Fruit fly (Drosophila melanogaster) whole organism, embryonic: Measurements from ENCODE around the gene Pif1A.

Experiments used
- B-H2 ChIP-seq: fragments of 200-800 bp; sonication (Bioruptor generic); optimal IDR thresholded peaks from 2 replicates; lab custom pipeline; 2018; ENCODE audit warnings: missing biosample characterization, mild to moderate bottlenecking, missing genetic modification characterization
- BEAF-32 ChIP-seq: fragments of 200-800 bp; sonication (Bioruptor generic); optimal IDR thresholded peaks from 3 replicates; lab custom pipeline; 2017; ENCODE audit warnings: missing biosample characterization, missing genetic modification characterization, mild to moderate bottlenecking, moderate library complexity, missing genetic modification reagents
- Blimp-1 ChIP-seq: fragments of 200-800 bp; sonication (Bioruptor generic); optimal IDR thresholded peaks from 3 replicates; lab custom pipeline; 2018; ENCODE audit warnings: missing biosample characterization, missing genetic modification characterization, mild to moderate bottlenecking, moderate library complexity, missing genetic modification reagents
- CG10366 ChIP-seq: fragments of 200-800 bp; sonication (Bioruptor generic); IDR thresholded peaks from 2 replicates; pipeline ENCODE4 v1.3.6; 2022; ENCODE audit warnings: missing biosample characterization, missing genetic modification characterization
- CG10431 ChIP-seq: fragments of 200-800 bp; sonication (Bioruptor generic); optimal IDR thresholded peaks from 3 replicates; lab custom pipeline; 2018; ENCODE audit warnings: missing biosample characterization, mild to moderate bottlenecking, missing genetic modification characterization
- CG11560 ChIP-seq: fragments of 200-800 bp; sonication (Bioruptor generic); IDR thresholded peaks from 3 replicates; pipeline ENCODE4 v1.3.6; 2022; ENCODE audit warnings: missing biosample characterization, missing genetic modification characterization
- CG1233 ChIP-seq: fragments of 200-800 bp; sonication (Bioruptor generic); optimal IDR thresholded peaks from 4 replicates; lab custom pipeline; 2018; ENCODE audit warnings: missing biosample characterization, mild to moderate bottlenecking, missing genetic modification characterization
- CG12391 ChIP-seq: fragments of 200-800 bp; sonication (Bioruptor generic); optimal IDR thresholded peaks from 3 replicates; lab custom pipeline; 2018; ENCODE audit warnings: missing biosample characterization, mild to moderate bottlenecking, missing genetic modification characterization, moderate library complexity
- CG13775 ChIP-seq: fragments of 200-800 bp; sonication (Bioruptor generic); optimal IDR thresholded peaks from 3 replicates; lab custom pipeline; 2017; ENCODE audit warnings: missing biosample characterization, mild to moderate bottlenecking, missing genetic modification characterization
- CG14710 ChIP-seq: fragments of 200-800 bp; sonication (Bioruptor generic); optimal IDR thresholded peaks from 3 replicates; lab custom pipeline; 2019; ENCODE audit warnings: missing biosample characterization, mild to moderate bottlenecking, missing genetic modification characterization, moderate library complexity
- CG14860 ChIP-seq: fragments of 200-800 bp; sonication (Bioruptor generic); IDR thresholded peaks from 3 replicates; pipeline ENCODE4 v1.3.6; 2022; ENCODE audit warnings: missing biosample characterization, missing genetic modification characterization; ENCODE audit not compliant: partially characterized antibody
- CG15601 ChIP-seq: fragments of 200-800 bp; sonication (Bioruptor generic); optimal IDR thresholded peaks from 3 replicates; lab custom pipeline; 2019; ENCODE audit warnings: missing biosample characterization, mild to moderate bottlenecking, missing genetic modification characterization, moderate library complexity
- CG17612 ChIP-seq: fragments of 200-800 bp; sonication (Bioruptor generic); IDR thresholded peaks from 2 replicates; pipeline ENCODE4 v1.3.6; 2022; ENCODE audit warnings: missing biosample characterization, missing genetic modification characterization
- CG17829 ChIP-seq: fragments of 200-800 bp; optimal IDR thresholded peaks from 2 replicates; lab custom pipeline; 2019; ENCODE audit warnings: missing biosample characterization, mild to moderate bottlenecking, missing genetic modification characterization, moderate library complexity
- CG18476 ChIP-seq: fragments of 200-800 bp; sonication (Bioruptor generic); optimal IDR thresholded peaks from 2 replicates; lab custom pipeline; 2016; ENCODE audit warnings: missing biosample characterization, mild to moderate bottlenecking, missing genetic modification characterization
- CG5953 ChIP-seq: fragments of 200-800 bp; sonication (Bioruptor generic); IDR thresholded peaks from 2 replicates; pipeline ENCODE4 v1.3.6; 2022; ENCODE audit warnings: missing biosample characterization, missing genetic modification characterization
- CG6765 ChIP-seq: fragments of 200-800 bp; sonication (Bioruptor generic); optimal IDR thresholded peaks from 3 replicates; lab custom pipeline; 2017; ENCODE audit warnings: missing biosample characterization, mild to moderate bottlenecking, missing genetic modification characterization
- CG7271 ChIP-seq: fragments of 200-800 bp; sonication (Bioruptor generic); optimal IDR thresholded peaks from 2 replicates; lab custom pipeline; 2018; ENCODE audit warnings: missing biosample characterization, mild to moderate bottlenecking, missing genetic modification characterization, moderate library complexity
- CG7839 ChIP-seq: fragments of 200-800 bp; sonication (Bioruptor generic); optimal IDR thresholded peaks from 3 replicates; lab custom pipeline; 2018; ENCODE audit warnings: missing biosample characterization, mild to moderate bottlenecking, missing genetic modification characterization, moderate library complexity
- CG8388 ChIP-seq: fragments of 200-800 bp; sonication (Bioruptor generic); optimal IDR thresholded peaks from 2 replicates; lab custom pipeline; 2019; ENCODE audit warnings: missing biosample characterization, mild to moderate bottlenecking, missing genetic modification characterization, moderate library complexity
- CG8478 ChIP-seq: fragments of >200 bp; optimal IDR thresholded peaks from 2 replicates; lab custom pipeline; 2018
- CG9727 ChIP-seq: fragments of 200-800 bp; sonication (Bioruptor generic); optimal IDR thresholded peaks from 3 replicates; lab custom pipeline; 2017; ENCODE audit warnings: missing biosample characterization, mild to moderate bottlenecking, missing genetic modification characterization
- Chrac-16 ChIP-seq: fragments of 200-800 bp; sonication (Bioruptor generic); optimal IDR thresholded peaks from 3 replicates; lab custom pipeline; 2016; ENCODE audit warnings: missing biosample characterization, missing genetic modification characterization
- Dek ChIP-seq: fragments of 200-800 bp; sonication (Bioruptor generic); optimal IDR thresholded peaks from 3 replicates; lab custom pipeline; 2019; ENCODE audit warnings: missing biosample characterization, mild to moderate bottlenecking, missing genetic modification characterization, moderate library complexity
- GATAe ChIP-seq: fragments of 200-800 bp; sonication (Bioruptor generic); conservative IDR thresholded peaks from 2 replicates; pipeline ENCODE4 v1.3.6; 2022; ENCODE audit warnings: missing biosample characterization, missing genetic modification characterization
- Mrtf ChIP-seq: fragments of 200-800 bp; sonication (Bioruptor generic); IDR thresholded peaks from 3 replicates; pipeline ENCODE4 v1.3.6; 2022; ENCODE audit warnings: missing biosample characterization, missing genetic modification characterization
- NC2β ChIP-seq: fragments of 200-800 bp; sonication (Bioruptor generic); optimal IDR thresholded peaks from 2 replicates; lab custom pipeline; 2016; ENCODE audit warnings: missing biosample characterization, missing genetic modification characterization
- Optix ChIP-seq: fragments of 200-800 bp; sonication (Bioruptor generic); IDR thresholded peaks from 3 replicates; pipeline ENCODE4 v1.3.6; 2022; ENCODE audit warnings: missing biosample characterization, missing genetic modification characterization
- Poxn ChIP-seq: fragments of 200-800 bp; sonication (Bioruptor generic); IDR thresholded peaks from 2 replicates; pipeline ENCODE4 v1.3.6; 2022; ENCODE audit warnings: missing biosample characterization, missing genetic modification characterization
- Scr ChIP-seq: fragments of 200-800 bp; sonication (Bioruptor generic); IDR thresholded peaks from 2 replicates; pipeline ENCODE4 v1.3.6; 2022; ENCODE audit warnings: missing biosample characterization, missing genetic modification characterization; ENCODE audit not compliant: partially characterized antibody
- Xrp1 ChIP-seq: fragments of 200-800 bp; sonication (Bioruptor generic); IDR thresholded peaks from 2 replicates; pipeline ENCODE4 v1.3.6; 2022; ENCODE audit warnings: missing biosample characterization, missing genetic modification characterization
- ab ChIP-seq: fragments of 200-800 bp; sonication (Bioruptor generic); optimal IDR thresholded peaks from 2 replicates; lab custom pipeline; 2016; ENCODE audit warnings: missing biosample characterization, missing genetic modification characterization
- aop ChIP-seq: fragments of 200-800 bp; sonication (Bioruptor generic); IDR thresholded peaks from 2 replicates; pipeline ENCODE4 v1.3.6; 2022; ENCODE audit warnings: missing biosample characterization, missing genetic modification characterization
- cad ChIP-seq: fragments of >200 bp; optimal IDR thresholded peaks from 2 replicates; lab custom pipeline; 2017; ENCODE audit warnings: missing biosample characterization, missing genetic modification characterization
- crol ChIP-seq: fragments of 200-800 bp; sonication (Bioruptor generic); IDR thresholded peaks from 2 replicates; pipeline ENCODE4 v1.3.6; 2022; ENCODE audit warnings: missing biosample characterization, missing genetic modification characterization
- dmrt99B ChIP-seq: fragments of 200-800 bp; sonication (Bioruptor generic); optimal IDR thresholded peaks from 2 replicates; lab custom pipeline; 2018; ENCODE audit warnings: missing biosample characterization, mild to moderate bottlenecking, missing genetic modification characterization, moderate library complexity
- ewg ChIP-seq: fragments of 200-800 bp; sonication (Bioruptor generic); optimal IDR thresholded peaks from 3 replicates; lab custom pipeline; 2017; ENCODE audit warnings: mild to moderate bottlenecking, missing biosample characterization, missing genetic modification reagents, missing genetic modification characterization
- fd96Cb ChIP-seq: fragments of 200-800 bp; sonication (Bioruptor generic); optimal IDR thresholded peaks from 2 replicates; lab custom pipeline; 2018; ENCODE audit warnings: missing biosample characterization, mild to moderate bottlenecking, missing genetic modification characterization, moderate library complexity
- gfzf ChIP-seq: fragments of 200-800 bp; sonication (Bioruptor generic); optimal IDR thresholded peaks from 2 replicates; lab custom pipeline; 2016; ENCODE audit warnings: missing biosample characterization, mild to moderate bottlenecking, missing genetic modification characterization, moderate library complexity
- lmd ChIP-seq: fragments of 200-800 bp; sonication (Bioruptor generic); IDR thresholded peaks from 2 replicates; pipeline ENCODE4 v1.3.6; 2022; ENCODE audit warnings: missing biosample characterization, missing genetic modification characterization
- luna ChIP-seq: fragments of 200-800 bp; sonication (Bioruptor generic); optimal IDR thresholded peaks from 2 replicates; lab custom pipeline; 2016; ENCODE audit warnings: missing biosample characterization, missing genetic modification characterization
- maf-S ChIP-seq: fragments of 200-800 bp; sonication (Bioruptor generic); optimal IDR thresholded peaks from 2 replicates; lab custom pipeline; 2016; ENCODE audit warnings: missing biosample characterization, missing genetic modification characterization
- pita ChIP-seq: fragments of 200-800 bp; sonication (Bioruptor generic); optimal IDR thresholded peaks from 2 replicates; lab custom pipeline; 2017; ENCODE audit warnings: missing biosample characterization, mild to moderate bottlenecking, missing genetic modification characterization
- run ChIP-seq: fragments of 200-800 bp; sonication (Bioruptor generic); optimal IDR thresholded peaks from 3 replicates; lab custom pipeline; 2018; ENCODE audit warnings: missing biosample characterization, mild to moderate bottlenecking, missing genetic modification characterization
- scrt ChIP-seq: fragments of 200-800 bp; sonication (Bioruptor generic); optimal IDR thresholded peaks from 2 replicates; lab custom pipeline; 2018; ENCODE audit warnings: missing biosample characterization, mild to moderate bottlenecking, missing genetic modification characterization, moderate library complexity
- sqz ChIP-seq: fragments of 200-800 bp; sonication (Bioruptor generic); optimal IDR thresholded peaks from 3 replicates; lab custom pipeline; 2018; ENCODE audit warnings: missing biosample characterization, mild to moderate bottlenecking, missing genetic modification characterization
- tll ChIP-seq, 2 experiments: fragments of 200-800 bp in 1 of 2; fragments of >200 bp in 1 of 2; sonication (Bioruptor generic) in 1 of 2; optimal IDR thresholded peaks; 2 replicates each; lab custom pipeline; 2017 to 2019; ENCODE audit warnings: missing biosample characterization in 2 of 2, missing genetic modification characterization in 2 of 2, mild to moderate bottlenecking in 1 of 2, moderate library complexity in 1 of 2
- vfl ChIP-seq: fragments of 200-800 bp; sonication (Bioruptor generic); optimal IDR thresholded peaks from 2 replicates; lab custom pipeline; 2016; ENCODE audit warnings: missing biosample characterization, missing genetic modification characterization
- z ChIP-seq: fragments of 200-800 bp; sonication (Bioruptor generic); IDR thresholded peaks from 3 replicates; pipeline ENCODE4 v1.3.6; 2022; ENCODE audit warnings: missing biosample characterization, missing genetic modification characterization
- zfh2 ChIP-seq: fragments of 200-800 bp; sonication (Bioruptor generic); optimal IDR thresholded peaks from 2 replicates; lab custom pipeline; 2016; ENCODE audit warnings: missing biosample characterization, missing genetic modification characterization

Pif1A gene

dm6 chr3R:8801126-8801762 is at the start of gene Pif1A, which contains the start of the genes Pif1B and CCT7 (continued):
- TF ChIP-seq CG9727, result peak; percentile 2
- TF ChIP-seq zfh2 (GFP tag; lab: Kevin White, UChicago), result no peak
- TF ChIP-seq Poxn (GFP tag; lab: Robert Waterston, UW), result no peak
- no peak for TF ChIP-seq GATAe (GFP tag; lab: Robert Waterston, UW)
- peak; percentile 71 for TF ChIP-seq CG14710
- TF ChIP-seq CG6765 (GFP tag; lab: Kevin White, UChicago), result no peak
- TF ChIP-seq BEAF-32 (GFP tag; lab: Kevin White, UChicago), result peak; percentile 94
- TF ChIP-seq NC2β (GFP tag; lab: Kevin White, UChicago), result peak; percentile 36
- TF ChIP-seq Scr, result peak; percentile 95
- TF ChIP-seq CG1233 (GFP tag; lab: Kevin White, UChicago), result no peak
- peak; percentile 28 for TF ChIP-seq CG18476 (GFP tag; lab: Kevin White, UChicago)
- no peak for TF ChIP-seq pita (GFP tag; lab: Kevin White, UChicago)
- TF ChIP-seq lmd, result no peak
- TF ChIP-seq CG10431 (GFP tag; lab: Kevin White, UChicago), result no peak
- no peak for TF ChIP-seq CG5953 (GFP tag; lab: Robert Waterston, UW)
- no peak for TF ChIP-seq aop (GFP tag; lab: Robert Waterston, UW)
- TF ChIP-seq CG11560 (tag; lab: Robert Waterston, UW), result peak; percentile 84; the same call in 2 of the 3 replicates
- TF ChIP-seq Mrtf (GFP tag; lab: Robert Waterston, UW), result no peak
- TF ChIP-seq Blimp-1 (GFP tag; lab: Kevin White, UChicago), result no peak
- TF ChIP-seq Chrac-16, result no peak
- TF ChIP-seq CG7271 (tag; lab: Kevin White, UChicago), result no peak
- TF ChIP-seq ewg (GFP tag; lab: Kevin White, UChicago), result no peak
- no peak for TF ChIP-seq CG7839
- TF ChIP-seq CG17612 (GFP tag; lab: Robert Waterston, UW), result no peak
- TF ChIP-seq sqz (GFP tag; lab: Kevin White, UChicago), result no peak
- peak; percentile 17 for TF ChIP-seq vfl (GFP tag; lab: Kevin White, UChicago)
- TF ChIP-seq CG10366 (GFP tag; lab: Robert Waterston, UW), result no peak
- peak; percentile 66; the same call in 2 of the 3 replicates for TF ChIP-seq z (GFP tag; lab: Robert Waterston, UW)
- no peak for TF ChIP-seq luna (GFP tag; lab: Kevin White, UChicago)
- no peak for TF ChIP-seq Dek (tag; lab: Kevin White, UChicago)
- TF ChIP-seq Xrp1, result peak; percentile 18; the same call in 1 of the 2 replicates
- no peak for TF ChIP-seq CG8388 (GFP tag; lab: Kevin White, UChicago)
- TF ChIP-seq gfzf (GFP tag; lab: Kevin White, UChicago), result peak; percentile 60
- no peak for TF ChIP-seq CG8478 (lab: Kevin White, UChicago)
- TF ChIP-seq CG14860 (GFP tag; lab: Robert Waterston, UW), result peak; percentile 92
- TF ChIP-seq fd96Cb (tag; lab: Kevin White, UChicago), result no peak
- TF ChIP-seq ab (GFP tag; lab: Kevin White, UChicago), result no peak
- no peak for TF ChIP-seq scrt (GFP tag; lab: Kevin White, UChicago)
- TF ChIP-seq tll (GFP tag; optimal IDR thresholded peaks at IDR 0.05; lab: Kevin White, UChicago), result no peak
- no peak for TF ChIP-seq dmrt99B (tag; lab: Kevin White, UChicago)
- TF ChIP-seq CG15601 (tag; lab: Kevin White, UChicago), result peak; percentile 24
- no peak for TF ChIP-seq maf-S (GFP tag; lab: Kevin White, UChicago)
- no peak for TF ChIP-seq Optix (GFP tag; lab: Robert Waterston, UW)
- no peak for TF ChIP-seq crol (GFP tag; lab: Robert Waterston, UW)
- no peak for TF ChIP-seq cad (GFP tag; lab: Kevin White, UChicago)
- peak; percentile 40 for TF ChIP-seq CG12391 (tag; lab: Kevin White, UChicago)
- peak; percentile 40 for TF ChIP-seq CG17829 (tag; lab: Kevin White, UChicago)
- TF ChIP-seq B-H2, result no peak
- peak; percentile 5 for TF ChIP-seq CG13775 (GFP tag; lab: Kevin White, UChicago)
- no peak for TF ChIP-seq run
